Worm (Caenorhabditis elegans) whole organism, midembryonic: ENCODE data around the gene chil-27.

Source experiments
- T22C8.4 ChIP-seq: fragments of 200-800 bp; sonication (Bioruptor generic); IDR thresholded peaks from 2 replicates; pipeline ENCODE4 v1.3.6; 2022; ENCODE audit warnings: missing genetic modification characterization, missing compliant biosample characterization
- cog-1 ChIP-seq: sonication (generic microtip); optimal IDR thresholded peaks from 2 replicates; lab custom pipeline; 2016; ENCODE audit warnings: missing genetic modification characterization, missing compliant biosample characterization
- flt-1 ChIP-seq: fragments of 200-800 bp; sonication (Bioruptor generic); IDR thresholded peaks from 2 replicates; pipeline ENCODE4 v1.3.6; 2022; ENCODE audit warnings: missing genetic modification characterization, missing compliant biosample characterization
- klf-2 ChIP-seq: fragments of 200-800 bp; sonication (Bioruptor generic); conservative IDR thresholded peaks from 2 replicates; pipeline ENCODE4 v1.3.6; 2022; ENCODE audit warnings: missing genetic modification reagents, missing genetic modification characterization, missing compliant biosample characterization
- ref-1 ChIP-seq: fragments of 200-800 bp; sonication (Bioruptor generic); conservative IDR thresholded peaks from 2 replicates; pipeline ENCODE4 v1.3.6; 2022; ENCODE audit warnings: missing genetic modification reagents, missing genetic modification characterization, missing compliant biosample characterization
- ztf-29 ChIP-seq: fragments of 200-800 bp; sonication (Bioruptor generic); IDR thresholded peaks from 2 replicates; pipeline ENCODE4 v1.3.6; 2022; ENCODE audit warnings: missing genetic modification reagents, missing genetic modification characterization, missing compliant biosample characterization

- TF ChIP-seq flt-1 (no peak), ref-1 (GFP tag; lab: Robert Waterston, UW) (no peak), T22C8.4 (GFP tag; lab: Robert Waterston, UW) (no peak), ztf-29 (GFP tag; lab: Robert Waterston, UW) (no peak), cog-1 (tag; lab: Kevin White, UChicago) (no peak), klf-2 (GFP tag; lab: Robert Waterston, UW) (no peak)
These were observed 32.3 kb upstream of the chil-27 start, which contains the start of gene R09D1.13 for ce11 chrII:9445368-9445767.
